Fruit fly (Drosophila melanogaster): ENCODE results near the gene Muc68Ca.

dm6 chr3L:11625634-11626175 is 5.8 kb upstream of the Muc68Ca start, which contains the start of gene CG6083:
- TF ChIP-seq insv (optimal IDR thresholded peaks at IDR 0.05) (no peak), Myc (optimal IDR thresholded peaks at IDR 0.05) (no peak), psq (optimal IDR thresholded peaks at IDR 0.05) (no peak)

Measured in Kc167 (cell line).